Worm (Caenorhabditis elegans): ENCODE data around the gene C27B7.5.

The C27B7.5 gene

DNA sequence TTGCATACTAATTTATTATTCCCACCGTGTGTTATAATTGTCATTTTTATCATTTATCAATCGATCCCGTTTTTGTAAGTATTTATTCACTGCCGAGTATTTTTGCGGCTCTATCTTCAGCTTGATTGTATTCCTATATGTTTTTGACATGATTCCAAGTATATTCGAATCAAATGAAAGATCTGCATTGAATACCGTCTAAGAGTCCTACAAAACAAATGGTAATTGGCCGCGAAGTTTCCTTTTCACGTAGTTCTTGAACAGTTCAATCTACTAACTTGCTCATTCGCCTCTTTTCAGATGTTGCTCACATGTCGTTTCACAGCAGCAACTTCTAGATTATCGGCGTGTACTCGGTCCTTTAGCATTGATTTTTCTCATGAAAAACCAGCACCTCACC, 8.9 kb upstream of the C27B7.5 start, which contains the start of gene C27B7.2:
Gene C27B7.2, plus strand, starts transcription at position 301 of the 400 bp plus-strand sequence.
- TF ChIP-seq nhr-10 (tag; optimal IDR thresholded peaks at IDR 0.05): no peak
- TF ChIP-seq ztf-4 (tag; optimal IDR thresholded peaks at IDR 0.05): no peak
- TF ChIP-seq sem-4 (tag; optimal IDR thresholded peaks at IDR 0.05): no peak
- no peak for TF ChIP-seq lsy-2 (tag; optimal IDR thresholded peaks at IDR 0.05)
- no peak for TF ChIP-seq mab-5 (tag; optimal IDR thresholded peaks at IDR 0.05)
- TF ChIP-seq nhr-23 (tag; optimal IDR thresholded peaks at IDR 0.05): no peak
- no peak for TF ChIP-seq sma-9 (GFP tag; optimal IDR thresholded peaks at IDR 0.05)
- no peak for TF ChIP-seq sma-9 (tag; optimal IDR thresholded peaks at IDR 0.05)
- no peak for TF ChIP-seq nhr-12 (tag; optimal IDR thresholded peaks at IDR 0.05)
- TF ChIP-seq ztf-11 (tag; optimal IDR thresholded peaks at IDR 0.05): no peak
- TF ChIP-seq peb-1 (tag; optimal IDR thresholded peaks at IDR 0.05): no peak
- TF ChIP-seq egl-27 (tag; optimal IDR thresholded peaks at IDR 0.05): no peak
- no peak for TF ChIP-seq unc-55 (GFP tag; optimal IDR thresholded peaks at IDR 0.05)
- TF ChIP-seq sma-3 (GFP tag; optimal IDR thresholded peaks at IDR 0.05): no peak
- no peak for TF ChIP-seq lin-13 (GFP tag; optimal IDR thresholded peaks at IDR 0.05)
- TF ChIP-seq fos-1 (tag; optimal IDR thresholded peaks at IDR 0.05): no peak
- no peak for TF ChIP-seq R02D3.7 (tag; optimal IDR thresholded peaks at IDR 0.05)
- no peak for TF ChIP-seq F13H6.1 (tag; optimal IDR thresholded peaks at IDR 0.05)
- no peak for TF ChIP-seq alr-1 (tag; optimal IDR thresholded peaks at IDR 0.05)
- no peak for TF ChIP-seq snpc-4 (tag; optimal IDR thresholded peaks at IDR 0.05)
- TF ChIP-seq mdl-1 (tag; optimal IDR thresholded peaks at IDR 0.05): no peak

DNA sequence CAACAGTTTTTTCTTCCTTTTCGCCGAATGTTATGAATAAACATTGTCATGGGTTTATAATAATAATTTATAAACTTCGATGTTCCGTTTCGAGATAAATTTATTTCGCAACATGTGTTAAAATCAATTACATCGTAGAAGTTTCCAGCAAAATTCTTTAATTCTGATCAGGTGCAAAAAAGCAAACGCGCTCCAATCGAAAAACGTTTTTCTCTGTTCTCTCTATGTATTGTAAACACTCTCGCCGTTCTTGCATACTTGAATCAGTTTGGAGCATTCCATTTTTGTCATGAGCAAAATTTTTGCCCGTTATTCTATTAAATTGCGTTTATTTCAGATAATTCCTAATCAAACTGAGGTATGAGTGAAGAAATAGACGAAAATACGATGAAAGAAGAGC, 7.7 kb upstream of the C27B7.5 start, which contains the start of gene rad-54.L2:
Gene rad-54.L2, plus strand, starts transcription at position 332 of the 400 bp plus-strand sequence.
- TF ChIP-seq fos-1 (tag; optimal IDR thresholded peaks at IDR 0.05) (peak; percentile 63), unc-39 (tag; optimal IDR thresholded peaks at IDR 0.05) (no peak), F13H6.1 (tag; optimal IDR thresholded peaks at IDR 0.05) (peak; percentile 29), nhr-25 (tag; optimal IDR thresholded peaks at IDR 0.05) (peak; percentile 61), nhr-10 (tag; optimal IDR thresholded peaks at IDR 0.05) (peak; percentile 39), mbf-1 (tag; optimal IDR thresholded peaks at IDR 0.05) (no peak), ama-1 (optimal IDR thresholded peaks at IDR 0.05) (no peak), nhr-129 (tag; optimal IDR thresholded peaks at IDR 0.05) (peak; percentile 64), gmeb-1 (tag; optimal IDR thresholded peaks at IDR 0.05) (peak; percentile 46), crh-2 (tag; optimal IDR thresholded peaks at IDR 0.05) (peak; percentile 80), alr-1 (tag; optimal IDR thresholded peaks at IDR 0.05) (no peak), sma-3 (GFP tag; optimal IDR thresholded peaks at IDR 0.05) (peak; percentile 36), C34F6.9 (tag; optimal IDR thresholded peaks at IDR 0.05) (peak; percentile 96), ceh-16 (tag; optimal IDR thresholded peaks at IDR 0.05) (no peak), unc-55 (GFP tag; optimal IDR thresholded peaks at IDR 0.05) (peak; percentile 86), lsy-2 (tag; optimal IDR thresholded peaks at IDR 0.05) (peak; percentile 30 to 72), skn-1 (tag; optimal IDR thresholded peaks at IDR 0.05) (no peak), nhr-21 (tag; optimal IDR thresholded peaks at IDR 0.05) (no peak), nhr-23 (tag; optimal IDR thresholded peaks at IDR 0.05) (no peak), ZK546.5 (tag; optimal IDR thresholded peaks at IDR 0.05) (no peak), snpc-4 (tag; optimal IDR thresholded peaks at IDR 0.05) (peak; percentile 52), nhr-12 (tag; optimal IDR thresholded peaks at IDR 0.05) (no peak), elt-3 (tag; optimal IDR thresholded peaks at IDR 0.05) (no peak), lin-13 (GFP tag; optimal IDR thresholded peaks at IDR 0.05) (peak; percentile 37)

DNA sequence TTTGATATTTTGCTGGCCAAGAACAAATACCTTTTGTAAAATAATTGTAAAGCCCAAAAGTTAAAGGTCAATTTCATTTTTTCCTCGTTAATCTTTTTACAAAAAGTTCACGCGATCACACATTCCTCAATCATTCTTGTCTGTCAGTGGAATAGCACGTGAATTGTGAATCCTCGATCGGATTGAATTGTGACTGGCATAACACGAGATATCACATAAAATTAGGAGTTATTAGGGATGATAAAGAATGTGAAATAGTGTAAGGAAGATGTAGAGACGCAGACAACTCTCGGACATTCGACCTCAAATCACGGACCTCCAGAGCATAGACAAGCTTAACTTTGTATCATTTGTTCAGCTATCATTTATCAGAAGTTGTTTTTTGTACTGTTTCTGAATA, 4.7 kb downstream of the C27B7.5 start, which contains the start of gene C27B7.6:
Gene C27B7.6, minus strand, starts transcription at position 182 of the 400 bp plus-strand sequence.
- TF ChIP-seq ceh-82 (tag; optimal IDR thresholded peaks at IDR 0.05): no peak
- no peak for TF ChIP-seq nhr-11 (tag; optimal IDR thresholded peaks at IDR 0.05)
- no peak for TF ChIP-seq unc-39 (tag; optimal IDR thresholded peaks at IDR 0.05)
- TF ChIP-seq crh-2 (tag; optimal IDR thresholded peaks at IDR 0.05): no peak
- no peak for TF ChIP-seq ama-1 (optimal IDR thresholded peaks at IDR 0.05)
- TF ChIP-seq egl-27 (tag; optimal IDR thresholded peaks at IDR 0.05): no peak
- no peak for TF ChIP-seq nhr-6 (tag; optimal IDR thresholded peaks at IDR 0.05)
- no peak for TF ChIP-seq ztf-11 (tag; optimal IDR thresholded peaks at IDR 0.05)
- TF ChIP-seq nhr-129 (tag; optimal IDR thresholded peaks at IDR 0.05): no peak
- TF ChIP-seq unc-55 (GFP tag; optimal IDR thresholded peaks at IDR 0.05): no peak
- no peak for TF ChIP-seq fos-1 (tag; optimal IDR thresholded peaks at IDR 0.05)
- no peak for TF ChIP-seq snpc-4 (tag; optimal IDR thresholded peaks at IDR 0.05)
- no peak for TF ChIP-seq R02D3.7 (tag; optimal IDR thresholded peaks at IDR 0.05)
- TF ChIP-seq Y55F3AM.14 (GFP tag; optimal IDR thresholded peaks at IDR 0.05): no peak
- TF ChIP-seq unc-62 (GFP tag; optimal IDR thresholded peaks at IDR 0.05): no peak
- no peak for TF ChIP-seq aly-2 (tag; optimal IDR thresholded peaks at IDR 0.05)

Data from whole organism, L2 larva.